ENCODE assay signal across 1 fruit fly cellular context in genomic region chr3L:964022-964421, dm6.
TF ChIP-seq lines count a peak whose summit lies in the region.

No protein-coding gene starts in this region.

TF ChIP-seq in whole organism, prepupa, 60 proteins besides CTCF, POLR2A, EP300 and RAD21 (continued from another document):
- TF ChIP-seq Sox14 (GFP tag; optimal IDR thresholded peaks at IDR 0.05; lab: Kevin White, UChicago) (no peak), achi (GFP tag; optimal IDR thresholded peaks at IDR 0.05; lab: Kevin White, UChicago) (peak; percentile 17), CG11902 (GFP tag; optimal IDR thresholded peaks at IDR 0.05; lab: Kevin White, UChicago) (no peak), CG9139 (GFP tag; optimal IDR thresholded peaks at IDR 0.05; lab: Kevin White, UChicago) (no peak), CG32006 (GFP tag; optimal IDR thresholded peaks at IDR 0.05; lab: Kevin White, UChicago) (peak; percentile 47), Smox (GFP tag; optimal IDR thresholded peaks at IDR 0.05; lab: Kevin White, UChicago) (no peak), CG8632 (GFP tag; optimal IDR thresholded peaks at IDR 0.05; lab: Kevin White, UChicago) (no peak), svp (GFP tag; lab: Kevin White, UChicago) (no peak), Ets21C (GFP tag; optimal IDR thresholded peaks at IDR 0.05; lab: Kevin White, UChicago) (no peak), Sox15 (GFP tag; optimal IDR thresholded peaks at IDR 0.05; lab: Kevin White, UChicago) (no peak), pdm3 (GFP tag; optimal IDR thresholded peaks at IDR 0.05; lab: Kevin White, UChicago) (peak; percentile 11), CG8319 (GFP tag; optimal IDR thresholded peaks at IDR 0.05; lab: Kevin White, UChicago) (no peak), CG10631 (GFP tag; optimal IDR thresholded peaks at IDR 0.05; lab: Kevin White, UChicago) (peak; percentile 51), Met (GFP tag; optimal IDR thresholded peaks at IDR 0.05; lab: Kevin White, UChicago) (no peak), Hr39 (GFP tag; optimal IDR thresholded peaks at IDR 0.05; lab: Kevin White, UChicago) (no peak), CG4318 (GFP tag; optimal IDR thresholded peaks at IDR 0.05; lab: Kevin White, UChicago) (no peak), CG6792 (GFP tag; optimal IDR thresholded peaks at IDR 0.05; lab: Kevin White, UChicago) (no peak), eg (GFP tag; IDR thresholded peaks at IDR 0.05; lab: Robert Waterston, UW) (0 out of 3 replicates have a peak, but pooled peaks have one; percentile 40), dsx (GFP tag; optimal IDR thresholded peaks at IDR 0.05; lab: Kevin White, UChicago; ENCODE audit: poor library complexity, severe bottlenecking) (no peak), acj6 (GFP tag; optimal IDR thresholded peaks at IDR 0.05; lab: Kevin White, UChicago) (peak; percentile 21)
